Fruit fly (Drosophila melanogaster) whole organism, prepupa: ENCODE measurements around the gene CG14082.

Experiments used
- Blimp-1 ChIP-seq: fragments of 200-800 bp; sonication (Bioruptor generic); optimal IDR thresholded peaks from 3 replicates; lab custom pipeline; 2017; ENCODE audit warnings: missing biosample characterization, missing genetic modification characterization, mild to moderate bottlenecking, moderate library complexity, missing genetic modification reagents
- CG10631 ChIP-seq: fragments of 200-800 bp; sonication (Bioruptor generic); optimal IDR thresholded peaks from 2 replicates; lab custom pipeline; 2016; ENCODE audit warnings: missing biosample characterization, missing genetic modification characterization
- CG10669 ChIP-seq: fragments of 200-800 bp; sonication (Bioruptor generic); optimal IDR thresholded peaks from 3 replicates; lab custom pipeline; 2018; ENCODE audit warnings: missing biosample characterization, mild to moderate bottlenecking, missing genetic modification characterization, moderate library complexity
- CG11902 ChIP-seq: fragments of 200-800 bp; sonication (Bioruptor generic); optimal IDR thresholded peaks from 3 replicates; lab custom pipeline; 2016; ENCODE audit warnings: missing biosample characterization, missing genetic modification characterization
- CG15336 ChIP-seq: fragments of 200-800 bp; sonication (Bioruptor generic); IDR thresholded peaks from 2 replicates; pipeline ENCODE4 v1.3.6; 2022; ENCODE audit warnings: missing biosample characterization, missing genetic modification characterization
- CG16779 ChIP-seq: fragments of 200-800 bp; sonication (Bioruptor generic); optimal IDR thresholded peaks from 3 replicates; lab custom pipeline; 2017; ENCODE audit warnings: missing biosample characterization, mild to moderate bottlenecking, missing genetic modification characterization
- CG3032 ChIP-seq: fragments of 200-800 bp; optimal IDR thresholded peaks from 2 replicates; lab custom pipeline; 2019; ENCODE audit warnings: missing biosample characterization, mild to moderate bottlenecking, missing genetic modification characterization, moderate library complexity
- CG31627 ChIP-seq: fragments of 200-800 bp; sonication (Bioruptor generic); optimal IDR thresholded peaks from 3 replicates; lab custom pipeline; 2016; ENCODE audit warnings: missing biosample characterization, missing genetic modification characterization
- CG32006 ChIP-seq: fragments of 200-800 bp; sonication (Bioruptor generic); optimal IDR thresholded peaks from 3 replicates; lab custom pipeline; 2017; ENCODE audit warnings: missing biosample characterization, mild to moderate bottlenecking, missing genetic modification characterization
- CG34406 ChIP-seq: fragments of 200-800 bp; sonication (Bioruptor generic); optimal IDR thresholded peaks from 3 replicates; lab custom pipeline; 2016; ENCODE audit warnings: missing biosample characterization, missing genetic modification characterization
- CG3919 ChIP-seq: fragments of 200-800 bp; sonication (Bioruptor generic); optimal IDR thresholded peaks from 3 replicates; lab custom pipeline; 2016; ENCODE audit warnings: missing biosample characterization, missing genetic modification characterization
- CG6276 ChIP-seq: fragments of 200-800 bp; sonication (Bioruptor generic); optimal IDR thresholded peaks from 2 replicates; lab custom pipeline; 2017; ENCODE audit warnings: missing biosample characterization, mild to moderate bottlenecking, missing genetic modification characterization
- CG6792 ChIP-seq: fragments of 200-800 bp; sonication (Bioruptor generic); optimal IDR thresholded peaks from 3 replicates; lab custom pipeline; 2016; ENCODE audit warnings: missing biosample characterization, missing genetic modification characterization
- CG6808 ChIP-seq: fragments of 200-800 bp; sonication (Bioruptor generic); optimal IDR thresholded peaks from 3 replicates; lab custom pipeline; 2017; ENCODE audit warnings: missing biosample characterization, missing genetic modification characterization, mild to moderate bottlenecking, moderate library complexity, missing genetic modification reagents
- CG7368 ChIP-seq: fragments of 200-800 bp; sonication (Bioruptor generic); optimal IDR thresholded peaks from 3 replicates; lab custom pipeline; 2016; ENCODE audit warnings: missing biosample characterization, missing genetic modification characterization
- CG8319 ChIP-seq: fragments of 200-800 bp; sonication (Bioruptor generic); optimal IDR thresholded peaks from 3 replicates; lab custom pipeline; 2016; ENCODE audit warnings: missing biosample characterization, missing genetic modification characterization
- CG8632 ChIP-seq: fragments of 200-800 bp; sonication (Bioruptor generic); optimal IDR thresholded peaks from 3 replicates; lab custom pipeline; 2016; ENCODE audit warnings: missing biosample characterization, missing genetic modification characterization
- CG9139 ChIP-seq: fragments of 200-800 bp; sonication (Bioruptor generic); optimal IDR thresholded peaks from 3 replicates; lab custom pipeline; 2017; ENCODE audit warnings: missing biosample characterization, mild to moderate bottlenecking, missing genetic modification characterization
- Eip75B ChIP-seq: fragments of 200-800 bp; sonication (Bioruptor generic); optimal IDR thresholded peaks from 3 replicates; lab custom pipeline; 2016; ENCODE audit warnings: missing biosample characterization, missing genetic modification characterization
- Eip78C ChIP-seq: fragments of 200-800 bp; sonication (Bioruptor generic); peaks from one replicate; lab custom pipeline; 2016; ENCODE audit warnings: missing biosample characterization, missing genetic modification characterization
- Eip93F ChIP-seq: fragments of 200-800 bp; sonication (Bioruptor generic); optimal IDR thresholded peaks from 2 replicates; lab custom pipeline; 2016; ENCODE audit warnings: missing biosample characterization, mild to moderate bottlenecking, missing genetic modification characterization
- Ets21C ChIP-seq: fragments of 200-800 bp; sonication (Bioruptor generic); optimal IDR thresholded peaks from 3 replicates; lab custom pipeline; 2016; ENCODE audit warnings: missing biosample characterization, missing genetic modification characterization
- Ets96B ChIP-seq: fragments of 200-800 bp; optimal IDR thresholded peaks from 2 replicates; lab custom pipeline; 2019; ENCODE audit warnings: missing biosample characterization, mild to moderate bottlenecking, missing genetic modification characterization, moderate library complexity
- Hr39 ChIP-seq: fragments of 200-800 bp; sonication (Bioruptor generic); optimal IDR thresholded peaks from 2 replicates; lab custom pipeline; 2016; ENCODE audit warnings: missing biosample characterization, missing genetic modification characterization
- Hr4 ChIP-seq: fragments of 200-800 bp; sonication (Bioruptor generic); optimal IDR thresholded peaks from 3 replicates; lab custom pipeline; 2016; ENCODE audit warnings: missing biosample characterization, missing genetic modification characterization
- Met ChIP-seq: fragments of 200-800 bp; sonication (Bioruptor generic); optimal IDR thresholded peaks from 3 replicates; lab custom pipeline; 2016; ENCODE audit warnings: missing biosample characterization, missing genetic modification characterization
- OdsH ChIP-seq: fragments of 200-800 bp; sonication (Bioruptor generic); optimal IDR thresholded peaks from 3 replicates; lab custom pipeline; 2016; ENCODE audit warnings: missing biosample characterization, missing genetic modification characterization
- Smox ChIP-seq: fragments of 200-800 bp; sonication (Bioruptor generic); optimal IDR thresholded peaks from 3 replicates; lab custom pipeline; 2016; ENCODE audit warnings: missing biosample characterization, missing genetic modification characterization
- Sox15 ChIP-seq: fragments of 200-800 bp; sonication (Bioruptor generic); optimal IDR thresholded peaks from 3 replicates; lab custom pipeline; 2016; ENCODE audit warnings: missing biosample characterization, missing genetic modification characterization
- achi ChIP-seq: fragments of 200-800 bp; sonication (Bioruptor generic); optimal IDR thresholded peaks from 3 replicates; lab custom pipeline; 2016; ENCODE audit warnings: missing biosample characterization, missing genetic modification characterization
- cyc ChIP-seq: fragments of 200-800 bp; sonication (Bioruptor generic); optimal IDR thresholded peaks from 3 replicates; lab custom pipeline; 2016; ENCODE audit warnings: missing biosample characterization, missing genetic modification characterization
- dac ChIP-seq: fragments of 200-800 bp; sonication (Bioruptor generic); optimal IDR thresholded peaks from 2 replicates; lab custom pipeline; 2017; ENCODE audit warnings: missing biosample characterization, mild to moderate bottlenecking, missing genetic modification characterization
- dsx ChIP-seq: fragments of 200-800 bp; optimal IDR thresholded peaks from 3 replicates; lab custom pipeline; 2019; ENCODE audit warnings: missing biosample characterization, mild to moderate bottlenecking, missing genetic modification characterization, moderate library complexity; ENCODE audit not compliant: poor library complexity, severe bottlenecking
- esn ChIP-seq: fragments of 200-800 bp; sonication (Bioruptor generic); optimal IDR thresholded peaks from 2 replicates; lab custom pipeline; 2016; ENCODE audit warnings: missing biosample characterization, mild to moderate bottlenecking, missing genetic modification characterization, moderate library complexity
- fd59A ChIP-seq: fragments of 200-800 bp; sonication (Bioruptor generic); optimal IDR thresholded peaks from 2 replicates; lab custom pipeline; 2017; ENCODE audit warnings: missing biosample characterization, mild to moderate bottlenecking, missing genetic modification characterization, missing genetic modification reagents
- fd85E ChIP-seq: fragments of 200-800 bp; sonication (Bioruptor generic); optimal IDR thresholded peaks from 3 replicates; lab custom pipeline; 2016; ENCODE audit warnings: missing biosample characterization, missing genetic modification characterization
- lz ChIP-seq: fragments of 200-800 bp; sonication (Bioruptor generic); optimal IDR thresholded peaks from 3 replicates; lab custom pipeline; 2016; ENCODE audit warnings: missing biosample characterization, missing genetic modification characterization
- net ChIP-seq: fragments of 200-800 bp; sonication (Bioruptor generic); optimal IDR thresholded peaks from 3 replicates; lab custom pipeline; 2016; ENCODE audit warnings: missing biosample characterization, missing genetic modification characterization
- salr ChIP-seq, 2 experiments: fragments of 200-800 bp; sonication (Bioruptor generic); optimal IDR thresholded peaks; 3 replicates each; lab custom pipeline; 2016 to 2018; ENCODE audit warnings: missing biosample characterization in 2 of 2, missing genetic modification characterization in 2 of 2, mild to moderate bottlenecking in 1 of 2
- spab ChIP-seq: fragments of 200-800 bp; sonication (Bioruptor generic); optimal IDR thresholded peaks from 2 replicates; lab custom pipeline; 2017; ENCODE audit warnings: missing biosample characterization, mild to moderate bottlenecking, missing genetic modification characterization, missing genetic modification reagents
- ss ChIP-seq, 2 experiments: fragments of 200-800 bp; sonication (Bioruptor generic); optimal IDR thresholded peaks; 2 replicates in 1 of 2; 3 replicates in 1 of 2; lab custom pipeline; 2017 to 2018; ENCODE audit warnings: mild to moderate bottlenecking in 2 of 2, missing biosample characterization in 2 of 2, missing genetic modification characterization in 2 of 2, moderate library complexity in 1 of 2
- svp ChIP-seq: fragments of 200-800 bp; sonication (Bioruptor generic); peaks from one replicate; lab custom pipeline; 2016; ENCODE audit warnings: missing biosample characterization, missing genetic modification characterization
- topi ChIP-seq: fragments of 200-800 bp; sonication (Bioruptor generic); optimal IDR thresholded peaks from 3 replicates; lab custom pipeline; 2016; ENCODE audit warnings: missing biosample characterization, missing genetic modification characterization

Gene CG14082

dm6 chr3L:19091423-19092124 lies 47.2 kb downstream of the CG14082 start (continued):
- TF ChIP-seq dsx (GFP tag; lab: Kevin White, UChicago): peak; percentile 69
- no peak for TF ChIP-seq fd59A
- peak; percentile 35 for TF ChIP-seq Eip78C
- TF ChIP-seq CG6792 (GFP tag; lab: Kevin White, UChicago): no peak
- TF ChIP-seq ss (GFP tag; optimal IDR thresholded peaks at IDR 0.05; lab: Kevin White, UChicago): peak; percentile 27 to 70

dm6 chr3L:19089120-19089519 lies 49.7 kb downstream of the CG14082 start:
- TF ChIP-seq CG6276 (no peak), CG15336 (GFP tag; lab: Robert Waterston, UW) (no peak), CG3919 (GFP tag; lab: Kevin White, UChicago) (no peak), CG9139 (GFP tag; lab: Kevin White, UChicago) (no peak), CG32006 (GFP tag; lab: Kevin White, UChicago) (no peak), CG10631 (no peak), Smox (no peak)

- peak; percentile 10 for TF ChIP-seq spab
- no peak for TF ChIP-seq CG6808 (GFP tag; lab: Kevin White, UChicago)
- no peak for TF ChIP-seq CG10669
- TF ChIP-seq Blimp-1 (GFP tag; lab: Kevin White, UChicago): peak; percentile 9
- TF ChIP-seq CG9139 (GFP tag; lab: Kevin White, UChicago): no peak
- no peak for TF ChIP-seq Ets21C (GFP tag; lab: Kevin White, UChicago)
- TF ChIP-seq svp (GFP tag; lab: Kevin White, UChicago): peak; percentile 40
- peak; percentile 15 for TF ChIP-seq CG3919 (GFP tag; lab: Kevin White, UChicago)
- peak; percentile 56 for TF ChIP-seq CG34406 (GFP tag; lab: Kevin White, UChicago)
- peak; percentile 20 for TF ChIP-seq CG16779 (tag; lab: Kevin White, UChicago)
- no peak for TF ChIP-seq fd85E (GFP tag; lab: Kevin White, UChicago)
- TF ChIP-seq CG6792 (GFP tag; lab: Kevin White, UChicago): peak; percentile 23
- TF ChIP-seq CG8319 (GFP tag; lab: Kevin White, UChicago): no peak
- TF ChIP-seq net (GFP tag; lab: Kevin White, UChicago): no peak
- no peak for TF ChIP-seq CG11902 (GFP tag; lab: Kevin White, UChicago)
- peak; percentile 15 for TF ChIP-seq topi
- TF ChIP-seq CG15336 (GFP tag; lab: Robert Waterston, UW): peak; percentile 40; the same call in 1 of the 2 replicates
- TF ChIP-seq fd59A: no peak
- no peak for TF ChIP-seq Eip75B (GFP tag; lab: Kevin White, UChicago)
- peak; percentile 23 for TF ChIP-seq achi (GFP tag; lab: Kevin White, UChicago)
- TF ChIP-seq Met (GFP tag; lab: Kevin White, UChicago): no peak
- TF ChIP-seq CG31627 (GFP tag; lab: Kevin White, UChicago): peak; percentile 0
- TF ChIP-seq lz (GFP tag; lab: Kevin White, UChicago): no peak
- TF ChIP-seq Eip93F (GFP tag; lab: Kevin White, UChicago): no peak
- peak in 1 of 2 experiments; percentile 16 for TF ChIP-seq salr (GFP tag; optimal IDR thresholded peaks at IDR 0.05; lab: Kevin White, UChicago)
- TF ChIP-seq dac (GFP tag; lab: Kevin White, UChicago): no peak
- peak; percentile 19 for TF ChIP-seq OdsH (GFP tag; lab: Kevin White, UChicago)
- TF ChIP-seq CG8632 (GFP tag; lab: Kevin White, UChicago): peak; percentile 49
- no peak for TF ChIP-seq Hr4 (GFP tag; lab: Kevin White, UChicago)
- peak; percentile 34 for TF ChIP-seq CG3032 (tag; lab: Kevin White, UChicago)
- peak; percentile 33 for TF ChIP-seq CG10631
- TF ChIP-seq CG7368 (GFP tag; lab: Kevin White, UChicago): peak; percentile 17
- peak; percentile 19 for TF ChIP-seq cyc (GFP tag; lab: Kevin White, UChicago)
- no peak for TF ChIP-seq Sox15
- TF ChIP-seq Ets96B: peak; percentile 33
- no peak for TF ChIP-seq Hr39 (GFP tag; lab: Kevin White, UChicago)
- TF ChIP-seq Eip78C: peak; percentile 65
- TF ChIP-seq esn (GFP tag; lab: Kevin White, UChicago): peak; percentile 28
- TF ChIP-seq dsx (GFP tag; lab: Kevin White, UChicago): peak; percentile 11
- peak in 1 of 2 experiments; percentile 9 for TF ChIP-seq ss (GFP tag; optimal IDR thresholded peaks at IDR 0.05; lab: Kevin White, UChicago)
- TF ChIP-seq CG32006 (GFP tag; lab: Kevin White, UChicago): peak; percentile 52
These were observed 51.2 kb downstream of the CG14082 start for dm6 chr3L:19087369-19088275.
